Fruit fly (Drosophila melanogaster) whole organism, prepupa: ENCODE data around the gene snRNP-U1-70K.

Source experiments
- Blimp-1 ChIP-seq: fragments of 200-800 bp; sonication (Bioruptor generic); optimal IDR thresholded peaks from 3 replicates; lab custom pipeline; 2017; ENCODE audit warnings: missing biosample characterization, missing genetic modification characterization, mild to moderate bottlenecking, moderate library complexity, missing genetic modification reagents
- CG10631 ChIP-seq: fragments of 200-800 bp; sonication (Bioruptor generic); optimal IDR thresholded peaks from 2 replicates; lab custom pipeline; 2016; ENCODE audit warnings: missing biosample characterization, missing genetic modification characterization
- CG11902 ChIP-seq: fragments of 200-800 bp; sonication (Bioruptor generic); optimal IDR thresholded peaks from 3 replicates; lab custom pipeline; 2016; ENCODE audit warnings: missing biosample characterization, missing genetic modification characterization
- CG15336 ChIP-seq: fragments of 200-800 bp; sonication (Bioruptor generic); IDR thresholded peaks from 2 replicates; pipeline ENCODE4 v1.3.6; 2022; ENCODE audit warnings: missing biosample characterization, missing genetic modification characterization
- CG1621 ChIP-seq: fragments of 200-800 bp; sonication (Bioruptor generic); optimal IDR thresholded peaks from 3 replicates; lab custom pipeline; 2018; ENCODE audit warnings: missing biosample characterization, mild to moderate bottlenecking, missing genetic modification characterization
- CG3032 ChIP-seq: fragments of 200-800 bp; optimal IDR thresholded peaks from 2 replicates; lab custom pipeline; 2019; ENCODE audit warnings: missing biosample characterization, mild to moderate bottlenecking, missing genetic modification characterization, moderate library complexity
- CG31627 ChIP-seq: fragments of 200-800 bp; sonication (Bioruptor generic); optimal IDR thresholded peaks from 3 replicates; lab custom pipeline; 2016; ENCODE audit warnings: missing biosample characterization, missing genetic modification characterization
- CG3919 ChIP-seq: fragments of 200-800 bp; sonication (Bioruptor generic); optimal IDR thresholded peaks from 3 replicates; lab custom pipeline; 2016; ENCODE audit warnings: missing biosample characterization, missing genetic modification characterization
- CG4318 ChIP-seq: fragments of 200-800 bp; sonication (Bioruptor generic); optimal IDR thresholded peaks from 3 replicates; lab custom pipeline; 2017; ENCODE audit warnings: missing biosample characterization, mild to moderate bottlenecking, missing genetic modification characterization
- CG6792 ChIP-seq: fragments of 200-800 bp; sonication (Bioruptor generic); optimal IDR thresholded peaks from 3 replicates; lab custom pipeline; 2016; ENCODE audit warnings: missing biosample characterization, missing genetic modification characterization
- CG6854 ChIP-seq: fragments of 200-800 bp; sonication (Bioruptor generic); optimal IDR thresholded peaks from 2 replicates; lab custom pipeline; 2017; ENCODE audit warnings: missing biosample characterization, mild to moderate bottlenecking, missing genetic modification characterization
- CG7368 ChIP-seq: fragments of 200-800 bp; sonication (Bioruptor generic); optimal IDR thresholded peaks from 3 replicates; lab custom pipeline; 2016; ENCODE audit warnings: missing biosample characterization, missing genetic modification characterization
- CG8119 ChIP-seq: fragments of 200-800 bp; sonication (Bioruptor generic); IDR thresholded peaks from 3 replicates; pipeline ENCODE4 v1.3.6; 2022; ENCODE audit warnings: missing biosample characterization, missing genetic modification characterization
- CG8632 ChIP-seq: fragments of 200-800 bp; sonication (Bioruptor generic); optimal IDR thresholded peaks from 3 replicates; lab custom pipeline; 2016; ENCODE audit warnings: missing biosample characterization, missing genetic modification characterization
- Ets21C ChIP-seq: fragments of 200-800 bp; sonication (Bioruptor generic); optimal IDR thresholded peaks from 3 replicates; lab custom pipeline; 2016; ENCODE audit warnings: missing biosample characterization, missing genetic modification characterization
- Hr39 ChIP-seq: fragments of 200-800 bp; sonication (Bioruptor generic); optimal IDR thresholded peaks from 2 replicates; lab custom pipeline; 2016; ENCODE audit warnings: missing biosample characterization, missing genetic modification characterization
- Hr4 ChIP-seq: fragments of 200-800 bp; sonication (Bioruptor generic); optimal IDR thresholded peaks from 3 replicates; lab custom pipeline; 2016; ENCODE audit warnings: missing biosample characterization, missing genetic modification characterization
- Lpt ChIP-seq: fragments of 200-800 bp; sonication (Bioruptor generic); optimal IDR thresholded peaks from 3 replicates; lab custom pipeline; 2016; ENCODE audit warnings: missing biosample characterization, missing genetic modification characterization
- Met ChIP-seq: fragments of 200-800 bp; sonication (Bioruptor generic); optimal IDR thresholded peaks from 3 replicates; lab custom pipeline; 2016; ENCODE audit warnings: missing biosample characterization, missing genetic modification characterization
- OdsH ChIP-seq: fragments of 200-800 bp; sonication (Bioruptor generic); optimal IDR thresholded peaks from 3 replicates; lab custom pipeline; 2016; ENCODE audit warnings: missing biosample characterization, missing genetic modification characterization
- Sox15 ChIP-seq: fragments of 200-800 bp; sonication (Bioruptor generic); optimal IDR thresholded peaks from 3 replicates; lab custom pipeline; 2016; ENCODE audit warnings: missing biosample characterization, missing genetic modification characterization
- achi ChIP-seq: fragments of 200-800 bp; sonication (Bioruptor generic); optimal IDR thresholded peaks from 3 replicates; lab custom pipeline; 2016; ENCODE audit warnings: missing biosample characterization, missing genetic modification characterization
- acj6 ChIP-seq: fragments of 200-800 bp; sonication (Bioruptor generic); optimal IDR thresholded peaks from 3 replicates; lab custom pipeline; 2016; ENCODE audit warnings: missing biosample characterization, missing genetic modification characterization
- dsx ChIP-seq: fragments of 200-800 bp; optimal IDR thresholded peaks from 3 replicates; lab custom pipeline; 2019; ENCODE audit warnings: missing biosample characterization, mild to moderate bottlenecking, missing genetic modification characterization, moderate library complexity; ENCODE audit not compliant: poor library complexity, severe bottlenecking
- eg ChIP-seq: fragments of 200-800 bp; sonication (Bioruptor generic); IDR thresholded peaks from 3 replicates; pipeline ENCODE4 v1.3.6; 2022; ENCODE audit warnings: missing biosample characterization, missing genetic modification characterization
- fd59A ChIP-seq: fragments of 200-800 bp; sonication (Bioruptor generic); optimal IDR thresholded peaks from 2 replicates; lab custom pipeline; 2017; ENCODE audit warnings: missing biosample characterization, mild to moderate bottlenecking, missing genetic modification characterization, missing genetic modification reagents
- fkh ChIP-seq: fragments of 200-800 bp; sonication (Bioruptor generic); optimal IDR thresholded peaks from 3 replicates; lab custom pipeline; 2017; ENCODE audit warnings: missing biosample characterization, mild to moderate bottlenecking, missing genetic modification characterization, moderate library complexity
- lz ChIP-seq: fragments of 200-800 bp; sonication (Bioruptor generic); optimal IDR thresholded peaks from 3 replicates; lab custom pipeline; 2016; ENCODE audit warnings: missing biosample characterization, missing genetic modification characterization
- pdm3 ChIP-seq: fragments of 200-800 bp; sonication (Bioruptor generic); optimal IDR thresholded peaks from 3 replicates; lab custom pipeline; 2016; ENCODE audit warnings: missing biosample characterization, missing genetic modification characterization
- spab ChIP-seq: fragments of 200-800 bp; sonication (Bioruptor generic); optimal IDR thresholded peaks from 2 replicates; lab custom pipeline; 2017; ENCODE audit warnings: missing biosample characterization, mild to moderate bottlenecking, missing genetic modification characterization, missing genetic modification reagents
- ss ChIP-seq, 2 experiments: fragments of 200-800 bp; sonication (Bioruptor generic); optimal IDR thresholded peaks; 2 replicates in 1 of 2; 3 replicates in 1 of 2; lab custom pipeline; 2017 to 2018; ENCODE audit warnings: mild to moderate bottlenecking in 2 of 2, missing biosample characterization in 2 of 2, missing genetic modification characterization in 2 of 2, moderate library complexity in 1 of 2

The snRNP-U1-70K gene

dm6 chr2L:6971597-6972036 lies at the start of gene snRNP-U1-70K:
Gene snRNP-U1-70K (minus strand): TSS chr2L:6971737.
- TF ChIP-seq lz (no peak), spab (GFP tag; lab: Kevin White, UChicago) (no peak), Hr39 (GFP tag; lab: Kevin White, UChicago) (no peak), acj6 (no peak), dsx (GFP tag; lab: Kevin White, UChicago) (no peak), fkh (GFP tag; lab: Kevin White, UChicago) (no peak), CG3032 (tag; lab: Kevin White, UChicago) (no peak), CG31627 (GFP tag; lab: Kevin White, UChicago) (no peak), ss (GFP tag; optimal IDR thresholded peaks at IDR 0.05; lab: Kevin White, UChicago) (no peak), CG6854 (GFP tag; lab: Kevin White, UChicago) (no peak), fd59A (GFP tag; lab: Kevin White, UChicago) (no peak), CG11902 (GFP tag; lab: Kevin White, UChicago) (no peak), CG6792 (GFP tag; lab: Kevin White, UChicago) (no peak), CG15336 (GFP tag; lab: Robert Waterston, UW) (no peak; the same call in 1 of the 2 replicates), CG3919 (GFP tag; lab: Kevin White, UChicago) (no peak), achi (GFP tag; lab: Kevin White, UChicago) (no peak), Hr4 (GFP tag; lab: Kevin White, UChicago) (no peak)

- no peak for TF ChIP-seq CG15336 (GFP tag; lab: Robert Waterston, UW)
- no peak for TF ChIP-seq CG6792 (GFP tag; lab: Kevin White, UChicago)
- TF ChIP-seq CG6854 (GFP tag; lab: Kevin White, UChicago), result no peak
- TF ChIP-seq achi (GFP tag; lab: Kevin White, UChicago), result no peak
- no peak for TF ChIP-seq Lpt
- TF ChIP-seq pdm3 (GFP tag; lab: Kevin White, UChicago), result no peak
- no peak for TF ChIP-seq Sox15 (GFP tag; lab: Kevin White, UChicago)
- TF ChIP-seq CG1621 (tag; lab: Kevin White, UChicago), result no peak
- TF ChIP-seq Met (GFP tag; lab: Kevin White, UChicago), result no peak
- no peak for TF ChIP-seq CG4318 (GFP tag; lab: Kevin White, UChicago)
- no peak for TF ChIP-seq CG10631 (GFP tag; lab: Kevin White, UChicago)
- no peak for TF ChIP-seq Blimp-1 (GFP tag; lab: Kevin White, UChicago)
- no peak for TF ChIP-seq CG7368 (GFP tag; lab: Kevin White, UChicago)
- TF ChIP-seq, all 60 proteins: peak for 0
Observed at dm6 chr2L:7013157-7013556, 41.6 kb upstream of the snRNP-U1-70K start, which contains the start of gene CG43322. Gene CG43322 (plus strand): TSS chr2L:7013396.

- TF ChIP-seq CG1621 (tag; lab: Kevin White, UChicago) (no peak), Ets21C (GFP tag; lab: Kevin White, UChicago) (no peak), eg (GFP tag; lab: Robert Waterston, UW) (no peak), acj6 (no peak), Hr39 (GFP tag; lab: Kevin White, UChicago) (no peak), OdsH (no peak), Blimp-1 (GFP tag; lab: Kevin White, UChicago) (no peak), ss (GFP tag; optimal IDR thresholded peaks at IDR 0.05; lab: Kevin White, UChicago) (no peak)
Observed at dm6 chr2L:7011962-7012361, 40.4 kb upstream of the snRNP-U1-70K start, which contains the start of gene CG43321. Gene CG43321 (plus strand): TSS chr2L:7012262.

- 0 out of 3 replicates have a peak, but pooled peaks have one; percentile 6 for TF ChIP-seq CG8119 (GFP tag; lab: Robert Waterston, UW)
- no peak for TF ChIP-seq CG8632 (GFP tag; lab: Kevin White, UChicago)
- no peak for TF ChIP-seq eg (GFP tag; lab: Robert Waterston, UW)
- no peak for TF ChIP-seq CG6792 (GFP tag; lab: Kevin White, UChicago)
- no peak for TF ChIP-seq lz
Observed at dm6 chr2L:7010513-7010912, 39.0 kb upstream of the snRNP-U1-70K start.
